Fruit fly (Drosophila melanogaster) whole organism, wandering third instar larva: Measurements from ENCODE around the gene hob.
A peak's percentile ranks its signal among the peaks of the same experiment; 100 is the strongest.

Source experiments
- Abd-B ChIP-seq: fragments of >200 bp; optimal IDR thresholded peaks from 2 replicates; lab custom pipeline; 2017; ENCODE audit warnings: missing biosample characterization, missing genetic modification characterization
- CG32264 ChIP-seq: fragments of 200-800 bp; sonication (Bioruptor generic); optimal IDR thresholded peaks from 2 replicates; lab custom pipeline; 2016; ENCODE audit warnings: missing biosample characterization, missing genetic modification characterization
- CG9705 ChIP-seq: fragments of 200-800 bp; sonication (Bioruptor generic); optimal IDR thresholded peaks from 2 replicates; lab custom pipeline; 2018; ENCODE audit warnings: missing biosample characterization, mild to moderate bottlenecking, missing genetic modification characterization
- CrebA ChIP-seq: fragments of 200-800 bp; sonication (Bioruptor generic); optimal IDR thresholded peaks from 2 replicates; lab custom pipeline; 2016; ENCODE audit warnings: missing biosample characterization, mild to moderate bottlenecking, missing genetic modification characterization, borderline replicate concordance
- Dfd ChIP-seq: fragments of >200 bp; optimal IDR thresholded peaks from 2 replicates; lab custom pipeline; 2017; ENCODE audit warnings: missing biosample characterization, missing genetic modification characterization
- Dif ChIP-seq: fragments of 200-275, 200-300 bp; sonication (Bioruptor generic); optimal IDR thresholded peaks from 2 replicates; lab custom pipeline; 2018; ENCODE audit warnings: missing biosample characterization, missing genetic modification characterization; ENCODE audit not compliant: partially characterized antibody
- GATAd ChIP-seq: sonication (Bioruptor generic); optimal IDR thresholded peaks from 2 replicates; lab custom pipeline; 2016; ENCODE audit warnings: missing biosample characterization, missing genetic modification characterization
- HLH106 ChIP-seq: fragments of 200-800 bp; optimal IDR thresholded peaks from 3 replicates; lab custom pipeline; 2019; ENCODE audit warnings: missing biosample characterization, mild to moderate bottlenecking, missing genetic modification characterization, moderate library complexity
- Hnf4 ChIP-seq: fragments of 200-800 bp; sonication (Bioruptor generic); optimal IDR thresholded peaks from 2 replicates; lab custom pipeline; 2016; ENCODE audit warnings: missing biosample characterization, mild to moderate bottlenecking, missing genetic modification characterization
- Hr78 ChIP-seq: fragments of >200 bp; optimal IDR thresholded peaks from 2 replicates; lab custom pipeline; 2017; ENCODE audit warnings: missing biosample characterization, missing genetic modification characterization
- Hr83 ChIP-seq: fragments of 200-300 bp; sonication (Bioruptor generic); optimal IDR thresholded peaks from 2 replicates; lab custom pipeline; 2016; ENCODE audit warnings: missing biosample characterization, mild to moderate bottlenecking, missing genetic modification characterization, moderate library complexity; ENCODE audit not compliant: poor library complexity, severe bottlenecking
- Jra ChIP-seq: sonication (Bioruptor generic); optimal IDR thresholded peaks from 2 replicates; lab custom pipeline; 2016; ENCODE audit warnings: missing biosample characterization, missing genetic modification characterization
- Mio ChIP-seq: sonication (Bioruptor generic); optimal IDR thresholded peaks from 2 replicates; lab custom pipeline; 2016; ENCODE audit warnings: missing biosample characterization, missing genetic modification characterization
- Myc ChIP-seq: fragments of >200 bp; optimal IDR thresholded peaks from 2 replicates; lab custom pipeline; 2017
- N ChIP-seq: fragments of >200 bp; optimal IDR thresholded peaks from 2 replicates; lab custom pipeline; 2018; ENCODE audit warnings: missing biosample characterization, missing external identifiers, missing genetic modification characterization
- OdsH ChIP-seq: fragments of 200-800 bp; sonication (Bioruptor generic); optimal IDR thresholded peaks from 2 replicates; lab custom pipeline; 2016; ENCODE audit warnings: missing biosample characterization, mild to moderate bottlenecking, missing genetic modification characterization
- Rel ChIP-seq, 2 experiments: fragments of 200-800 bp; sonication (Bioruptor generic) in 1 of 2; optimal IDR thresholded peaks; 2 replicates in 1 of 2; 3 replicates in 1 of 2; lab custom pipeline; 2016 to 2019; ENCODE audit warnings: mild to moderate bottlenecking in 2 of 2, missing biosample characterization in 2 of 2, missing genetic modification characterization in 2 of 2, moderate library complexity in 1 of 2
- Sp1 ChIP-seq: fragments of 200-800 bp; sonication (Bioruptor generic); optimal IDR thresholded peaks from 3 replicates; lab custom pipeline; 2019; ENCODE audit warnings: missing biosample characterization, mild to moderate bottlenecking, missing genetic modification characterization, moderate library complexity
- Vsx2 ChIP-seq: fragments of 200-300, 225-300 bp; sonication (Bioruptor generic); optimal IDR thresholded peaks from 2 replicates; lab custom pipeline; 2018; ENCODE audit warnings: missing biosample characterization, missing genetic modification characterization; ENCODE audit not compliant: partially characterized antibody
- br ChIP-seq: fragments of 200-800 bp; sonication (Bioruptor generic); optimal IDR thresholded peaks from 2 replicates; lab custom pipeline; 2016; ENCODE audit warnings: missing biosample characterization, missing genetic modification characterization
- brk ChIP-seq: fragments of 200-800 bp; sonication (Bioruptor generic); optimal IDR thresholded peaks from 2 replicates; lab custom pipeline; 2016; ENCODE audit warnings: missing biosample characterization, mild to moderate bottlenecking, missing genetic modification characterization
- dl ChIP-seq, 2 experiments: fragments of 175-275, 200-275 bp in 1 of 2; fragments of 200-275 bp in 1 of 2; sonication (Bioruptor generic); optimal IDR thresholded peaks; lab custom pipeline; 2018; ENCODE audit warnings: mild to moderate bottlenecking in 2 of 2, missing biosample characterization in 2 of 2, missing genetic modification characterization in 2 of 2, moderate library complexity in 2 of 2; ENCODE audit not compliant: partially characterized antibody in 2 of 2, insufficient read depth in 1 of 2
- dmrt93B ChIP-seq: fragments of 200-800 bp; sonication (Bioruptor generic); optimal IDR thresholded peaks from 2 replicates; lab custom pipeline; 2018; ENCODE audit warnings: missing biosample characterization, mild to moderate bottlenecking, missing genetic modification characterization
- dsf ChIP-seq: sonication (Bioruptor generic); optimal IDR thresholded peaks from 2 replicates; lab custom pipeline; 2016; ENCODE audit warnings: missing biosample characterization, missing genetic modification characterization, borderline replicate concordance
- ey ChIP-seq: fragments of 200-800 bp; sonication (Bioruptor generic); optimal IDR thresholded peaks from 2 replicates; lab custom pipeline; 2016; ENCODE audit warnings: missing biosample characterization, missing genetic modification characterization
- foxo ChIP-seq, 2 experiments: fragments of 200-800 bp; sonication (Bioruptor generic); optimal IDR thresholded peaks; 2 replicates in 1 of 2; 3 replicates in 1 of 2; lab custom pipeline; 2016 to 2017; ENCODE audit warnings: missing biosample characterization in 2 of 2, missing genetic modification characterization in 2 of 2
- fru ChIP-seq: fragments of 200-800 bp; sonication (Bioruptor generic); optimal IDR thresholded peaks from 3 replicates; lab custom pipeline; 2016; ENCODE audit warnings: missing biosample characterization, mild to moderate bottlenecking, missing genetic modification characterization
- h ChIP-seq: fragments of 200-800 bp; sonication (Bioruptor generic); optimal IDR thresholded peaks from 3 replicates; lab custom pipeline; 2016; ENCODE audit warnings: missing biosample characterization, mild to moderate bottlenecking, missing genetic modification characterization
- jim ChIP-seq: fragments of 175-275, 200-325 bp; sonication (Bioruptor generic); optimal IDR thresholded peaks from 2 replicates; lab custom pipeline; 2016; ENCODE audit warnings: missing biosample characterization, mild to moderate bottlenecking, missing genetic modification characterization
- lola ChIP-seq: fragments of >200 bp; optimal IDR thresholded peaks from 2 replicates; lab custom pipeline; 2017; ENCODE audit warnings: missing biosample characterization, missing genetic modification characterization
- pan ChIP-seq: fragments of >200 bp; optimal IDR thresholded peaks from 2 replicates; lab custom pipeline; 2017
- psq ChIP-seq: fragments of 200-800 bp; sonication (Bioruptor generic); optimal IDR thresholded peaks from 3 replicates; lab custom pipeline; 2017; ENCODE audit warnings: missing biosample characterization, mild to moderate bottlenecking, missing genetic modification characterization, moderate library complexity
- rgr ChIP-seq: fragments of 200-800 bp; sonication (Bioruptor generic); optimal IDR thresholded peaks from 3 replicates; lab custom pipeline; 2016; ENCODE audit warnings: missing biosample characterization, mild to moderate bottlenecking, missing genetic modification characterization
- sage ChIP-seq: fragments of 200-800 bp; sonication (Bioruptor generic); optimal IDR thresholded peaks from 2 replicates; lab custom pipeline; 2016; ENCODE audit warnings: missing biosample characterization, mild to moderate bottlenecking, missing genetic modification characterization
- sv ChIP-seq: fragments of 200-800 bp; sonication (Bioruptor generic); optimal IDR thresholded peaks from 3 replicates; lab custom pipeline; 2016; ENCODE audit warnings: missing biosample characterization, missing genetic modification characterization
- tai ChIP-seq: sonication (Bioruptor generic); optimal IDR thresholded peaks from 2 replicates; lab custom pipeline; 2016; ENCODE audit warnings: missing biosample characterization, missing genetic modification characterization
- usp ChIP-seq: fragments of >200 bp; optimal IDR thresholded peaks from 2 replicates; lab custom pipeline; 2017; ENCODE audit warnings: missing biosample characterization, missing genetic modification characterization
- woc ChIP-seq: sonication (Bioruptor generic); optimal IDR thresholded peaks from 2 replicates; lab custom pipeline; 2016; ENCODE audit warnings: missing biosample characterization, mild to moderate bottlenecking, missing genetic modification characterization

hob gene

DNA sequence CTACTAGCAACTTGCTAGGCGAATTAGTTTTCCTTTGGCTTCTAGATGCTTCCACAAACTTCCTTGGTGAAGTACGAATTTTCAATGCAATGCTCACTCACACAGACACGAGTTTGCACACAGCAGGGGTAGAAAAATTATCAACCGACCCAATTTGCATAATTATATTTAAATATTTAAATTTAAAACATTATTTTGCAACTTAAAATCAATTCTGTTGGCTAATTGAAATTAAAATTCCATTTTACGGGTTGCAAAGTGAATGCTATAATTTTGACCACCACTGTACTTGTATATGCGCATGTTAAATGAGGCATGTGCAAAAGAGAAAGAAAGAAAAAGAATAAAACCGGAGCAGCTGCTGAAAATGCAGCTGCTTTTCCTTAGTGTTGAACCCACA lies 24.7 kb downstream of the hob start:
- TF ChIP-seq br (peak; percentile 92), CrebA (GFP tag; lab: Kevin White, UChicago) (no peak), Myc (no peak), psq (GFP tag; lab: Kevin White, UChicago) (peak; percentile 95), h (GFP tag; lab: Kevin White, UChicago) (peak; percentile 97), Hr83 (GFP tag; lab: Kevin White, UChicago) (peak; percentile 68), rgr (GFP tag; lab: Kevin White, UChicago) (peak; percentile 97), dl (GFP tag; optimal IDR thresholded peaks at IDR 0.05; lab: Kevin White, UChicago; ENCODE audit: insufficient read depth in 1 of 2, partially characterized antibody in 2 of 2) (no peak), Hr78 (GFP tag; lab: Kevin White, UChicago) (no peak), woc (GFP tag; lab: Kevin White, UChicago) (peak; percentile 85), N (GFP tag; lab: Kevin White, UChicago) (no peak), Jra (GFP tag; lab: Kevin White, UChicago) (peak; percentile 85), fru (GFP tag; lab: Kevin White, UChicago) (peak; percentile 93), HLH106 (peak; percentile 94), CG9705 (GFP tag; lab: Kevin White, UChicago) (peak; percentile 25), Vsx2 (GFP tag; lab: Kevin White, UChicago) (no peak), brk (GFP tag; lab: Kevin White, UChicago) (peak; percentile 93), dmrt93B (GFP tag; lab: Kevin White, UChicago) (peak; percentile 84), foxo (GFP tag; optimal IDR thresholded peaks at IDR 0.05; lab: Kevin White, UChicago) (peak; percentile 55 to 97), usp (no peak), lola (no peak), Sp1 (peak; percentile 95), ey (GFP tag; lab: Kevin White, UChicago) (peak; percentile 88), OdsH (GFP tag; lab: Kevin White, UChicago) (peak; percentile 97), Mio (GFP tag; lab: Kevin White, UChicago) (no peak), sv (GFP tag; lab: Kevin White, UChicago) (peak; percentile 67), Hnf4 (GFP tag; lab: Kevin White, UChicago) (peak; percentile 90), Dif (GFP tag; lab: Kevin White, UChicago) (no peak), jim (GFP tag; lab: Kevin White, UChicago) (no peak), tai (GFP tag; lab: Kevin White, UChicago) (no peak), dsf (GFP tag; lab: Kevin White, UChicago) (peak; percentile 54), Abd-B (GFP tag; lab: Kevin White, UChicago) (no peak), pan (no peak), CG32264 (GFP tag; lab: Kevin White, UChicago) (peak; percentile 87), Dfd (GFP tag; lab: Kevin White, UChicago) (no peak), GATAd (GFP tag; lab: Kevin White, UChicago) (peak; percentile 84), Rel (GFP tag; optimal IDR thresholded peaks at IDR 0.05; lab: Kevin White, UChicago) (peak; percentile 95), Rel (tag; optimal IDR thresholded peaks at IDR 0.05; lab: Kevin White, UChicago) (peak; percentile 81), sage (GFP tag; lab: Kevin White, UChicago) (peak; percentile 95)

DNA sequence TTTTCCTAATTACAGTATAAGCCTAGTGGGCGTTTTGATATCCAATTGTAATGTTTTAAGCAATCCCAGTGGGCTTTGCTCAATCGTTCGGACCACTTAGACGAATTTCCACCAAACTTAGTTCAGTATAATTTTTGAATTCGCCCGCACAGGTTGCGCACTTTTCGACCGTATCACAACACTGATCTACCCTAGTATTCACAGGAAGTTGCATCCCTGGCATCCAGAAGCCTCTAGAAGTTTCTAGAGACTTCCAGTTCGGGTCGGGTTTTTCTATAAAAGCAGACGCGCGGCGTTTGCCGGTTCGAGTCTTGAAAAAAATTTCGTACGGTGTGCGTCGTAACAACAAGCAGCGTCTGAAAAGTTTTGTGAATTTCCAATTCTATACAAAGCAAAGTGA lies 25.8 kb downstream of the hob start, which contains the start of gene Hsp83:
Hsp83 (plus strand) TSS at position 58 of the 400 bp plus-strand sequence.
- TF ChIP-seq tai (GFP tag; lab: Kevin White, UChicago) (no peak), Mio (GFP tag; lab: Kevin White, UChicago) (peak; percentile 57), jim (GFP tag; lab: Kevin White, UChicago) (no peak), rgr (GFP tag; lab: Kevin White, UChicago) (peak; percentile 98), Rel (GFP tag; optimal IDR thresholded peaks at IDR 0.05; lab: Kevin White, UChicago) (peak; percentile 81), Rel (tag; optimal IDR thresholded peaks at IDR 0.05; lab: Kevin White, UChicago) (peak; percentile 88), foxo (GFP tag; optimal IDR thresholded peaks at IDR 0.05; lab: Kevin White, UChicago) (peak; percentile 87 to 93), Myc (no peak), OdsH (GFP tag; lab: Kevin White, UChicago) (peak; percentile 94), sage (GFP tag; lab: Kevin White, UChicago) (peak; percentile 95), dsf (GFP tag; lab: Kevin White, UChicago) (peak; percentile 78), ey (GFP tag; lab: Kevin White, UChicago) (peak; percentile 80), usp (no peak), dmrt93B (GFP tag; lab: Kevin White, UChicago) (peak; percentile 90), Dif (GFP tag; lab: Kevin White, UChicago) (peak; percentile 27), GATAd (GFP tag; lab: Kevin White, UChicago) (no peak), br (peak; percentile 98), woc (GFP tag; lab: Kevin White, UChicago) (peak; percentile 65), fru (GFP tag; lab: Kevin White, UChicago) (peak; percentile 95), Hr78 (GFP tag; lab: Kevin White, UChicago) (no peak), brk (GFP tag; lab: Kevin White, UChicago) (peak; percentile 90), pan (no peak), Abd-B (GFP tag; lab: Kevin White, UChicago) (no peak), HLH106 (peak; percentile 87), CG32264 (GFP tag; lab: Kevin White, UChicago) (peak; percentile 86), Vsx2 (GFP tag; lab: Kevin White, UChicago) (no peak), Jra (GFP tag; lab: Kevin White, UChicago) (peak; percentile 68), psq (GFP tag; lab: Kevin White, UChicago) (peak; percentile 80), CrebA (GFP tag; lab: Kevin White, UChicago) (no peak), h (GFP tag; lab: Kevin White, UChicago) (peak; percentile 96), Sp1 (peak; percentile 98), sv (GFP tag; lab: Kevin White, UChicago) (peak; percentile 85), lola (no peak), Hnf4 (GFP tag; lab: Kevin White, UChicago) (peak; percentile 92), dl (GFP tag; optimal IDR thresholded peaks at IDR 0.05; lab: Kevin White, UChicago; ENCODE audit: insufficient read depth in 1 of 2, partially characterized antibody in 2 of 2) (no peak), CG9705 (GFP tag; lab: Kevin White, UChicago) (peak; percentile 94), Hr83 (GFP tag; lab: Kevin White, UChicago) (peak; percentile 99), Dfd (GFP tag; lab: Kevin White, UChicago) (no peak), N (GFP tag; lab: Kevin White, UChicago) (no peak)
- TF ChIP-seq, all 38 proteins: peak for 24
